Fruit fly (Drosophila melanogaster) whole organism, embryonic: ENCODE results near the gene Sec20.

ENCODE experiments used
- Abd-B ChIP-seq: fragments of 200-800 bp; sonication (Bioruptor generic); optimal IDR thresholded peaks from 2 replicates; lab custom pipeline; 2018; ENCODE audit warnings: missing biosample characterization, mild to moderate bottlenecking, missing genetic modification characterization, moderate library complexity
- Ada2b ChIP-seq: fragments of 200-800 bp; sonication (Bioruptor generic); IDR thresholded peaks from 2 replicates; pipeline ENCODE4 v1.3.6; 2022; ENCODE audit warnings: missing biosample characterization, missing genetic modification characterization
- CG10274 ChIP-seq: fragments of 200-800 bp; sonication (Bioruptor generic); optimal IDR thresholded peaks from 3 replicates; lab custom pipeline; 2017; ENCODE audit warnings: missing biosample characterization, mild to moderate bottlenecking, missing genetic modification characterization
- CG10431 ChIP-seq: fragments of 200-800 bp; sonication (Bioruptor generic); optimal IDR thresholded peaks from 3 replicates; lab custom pipeline; 2018; ENCODE audit warnings: missing biosample characterization, mild to moderate bottlenecking, missing genetic modification characterization
- CG11560 ChIP-seq: fragments of 200-800 bp; sonication (Bioruptor generic); IDR thresholded peaks from 3 replicates; pipeline ENCODE4 v1.3.6; 2022; ENCODE audit warnings: missing biosample characterization, missing genetic modification characterization
- CG12104 ChIP-seq: fragments of 200-800 bp; sonication (Bioruptor generic); optimal IDR thresholded peaks from 3 replicates; lab custom pipeline; 2016; ENCODE audit warnings: missing biosample characterization, missing genetic modification characterization
- CG14965 ChIP-seq: fragments of 200-800 bp; sonication (Bioruptor generic); optimal IDR thresholded peaks from 2 replicates; lab custom pipeline; 2016; ENCODE audit warnings: missing biosample characterization, missing genetic modification characterization, borderline replicate concordance
- CG17568 ChIP-seq: fragments of 200-800 bp; sonication (Bioruptor generic); optimal IDR thresholded peaks from 2 replicates; lab custom pipeline; 2018; ENCODE audit warnings: missing biosample characterization, mild to moderate bottlenecking, missing genetic modification characterization, moderate library complexity
- CG17612 ChIP-seq: fragments of 200-800 bp; sonication (Bioruptor generic); IDR thresholded peaks from 2 replicates; pipeline ENCODE4 v1.3.6; 2022; ENCODE audit warnings: missing biosample characterization, missing genetic modification characterization
- CG30020 ChIP-seq: fragments of 200-800 bp; optimal IDR thresholded peaks from 2 replicates; lab custom pipeline; 2019; ENCODE audit warnings: missing biosample characterization, mild to moderate bottlenecking, missing genetic modification characterization, moderate library complexity
- CG31365 ChIP-seq: fragments of 200-800 bp; sonication (Bioruptor generic); optimal IDR thresholded peaks from 2 replicates; lab custom pipeline; 2018; ENCODE audit warnings: missing biosample characterization, mild to moderate bottlenecking, missing genetic modification characterization
- CG32532 ChIP-seq: fragments of 200-800 bp; sonication (Bioruptor generic); IDR thresholded peaks from 2 replicates; pipeline ENCODE4 v1.3.6; 2022; ENCODE audit warnings: missing biosample characterization, missing genetic modification characterization
- CG34422 ChIP-seq: fragments of 200-800 bp; sonication (Bioruptor generic); IDR thresholded peaks from 3 replicates; pipeline ENCODE4 v1.3.6; 2022; ENCODE audit warnings: missing biosample characterization, missing genetic modification characterization
- CG3726 ChIP-seq: fragments of 200-800 bp; sonication (Bioruptor generic); IDR thresholded peaks from 3 replicates; pipeline ENCODE4, ENCODE4 v1.3.6; 2022; ENCODE audit warnings: missing biosample characterization, missing genetic modification characterization
- CG3838 ChIP-seq: fragments of 200-800 bp; sonication (Bioruptor generic); optimal IDR thresholded peaks from 3 replicates; lab custom pipeline; 2016; ENCODE audit warnings: missing biosample characterization, missing genetic modification characterization
- CG4820 ChIP-seq: fragments of 200-800 bp; sonication (Bioruptor generic); optimal IDR thresholded peaks from 3 replicates; lab custom pipeline; 2016; ENCODE audit warnings: missing biosample characterization, missing genetic modification characterization
- CG6654 ChIP-seq: fragments of 200-800 bp; sonication (Bioruptor generic); optimal IDR thresholded peaks from 2 replicates; lab custom pipeline; 2017; ENCODE audit warnings: missing biosample characterization, mild to moderate bottlenecking, missing genetic modification characterization
- CG7372 ChIP-seq: fragments of 200-800 bp; sonication (Bioruptor generic); IDR thresholded peaks from 2 replicates; pipeline ENCODE4 v1.3.6; 2022; ENCODE audit warnings: missing biosample characterization, missing genetic modification characterization
- D ChIP-seq, 2 experiments: fragments of 200-800 bp in 1 of 2; fragments of >200 bp in 1 of 2; sonication (Bioruptor generic) in 1 of 2; optimal IDR thresholded peaks; 2 replicates in 1 of 2; 3 replicates in 1 of 2; lab custom pipeline; 2017; ENCODE audit warnings: mild to moderate bottlenecking in 1 of 2, missing biosample characterization in 1 of 2, missing genetic modification characterization in 1 of 2, missing genetic modification reagents in 1 of 2
- Doc2 ChIP-seq: fragments of 200-800 bp; sonication (Bioruptor generic); IDR thresholded peaks from 2 replicates; pipeline ENCODE4 v1.3.6; 2022; ENCODE audit warnings: missing biosample characterization, missing genetic modification characterization
- ERR ChIP-seq: fragments of 200-800 bp; sonication (Bioruptor generic); optimal IDR thresholded peaks from 2 replicates; lab custom pipeline; 2016; ENCODE audit warnings: missing biosample characterization, missing genetic modification characterization
- Fer1 ChIP-seq: fragments of 200-800 bp; sonication (Bioruptor generic); optimal IDR thresholded peaks from 2 replicates; lab custom pipeline; 2017; ENCODE audit warnings: missing biosample characterization, mild to moderate bottlenecking, missing genetic modification characterization
- Hand ChIP-seq: fragments of 200-800 bp; sonication (Bioruptor generic); optimal IDR thresholded peaks from 2 replicates; lab custom pipeline; 2017; ENCODE audit warnings: mild to moderate bottlenecking, missing biosample characterization, missing genetic modification reagents, missing genetic modification characterization
- Hr3 ChIP-seq: fragments of 200-800 bp; sonication (Bioruptor generic); optimal IDR thresholded peaks from 3 replicates; lab custom pipeline; 2016; ENCODE audit warnings: missing biosample characterization, missing genetic modification characterization
- Hr51 ChIP-seq, 2 experiments: fragments of 200-800 bp; sonication (Bioruptor generic); optimal IDR thresholded peaks; 2 replicates in 1 of 2; 3 replicates in 1 of 2; lab custom pipeline; 2016 to 2018; ENCODE audit warnings: missing biosample characterization in 2 of 2, missing genetic modification characterization in 2 of 2, mild to moderate bottlenecking in 1 of 2, moderate library complexity in 1 of 2
- Hr78 ChIP-seq, 2 experiments: fragments of 200-800 bp in 1 of 2; fragments of >200 bp in 1 of 2; sonication (Bioruptor generic) in 1 of 2; optimal IDR thresholded peaks; 2 replicates each; lab custom pipeline; 2017 to 2019; ENCODE audit warnings: missing biosample characterization in 2 of 2, missing genetic modification characterization in 2 of 2, mild to moderate bottlenecking in 1 of 2, moderate library complexity in 1 of 2
- Kr ChIP-seq: fragments of 200-800 bp; sonication (Bioruptor generic); optimal IDR thresholded peaks from 2 replicates; lab custom pipeline; 2017; ENCODE audit warnings: missing biosample characterization, mild to moderate bottlenecking, missing genetic modification characterization
- Sin3A ChIP-seq: fragments of >200 bp; optimal IDR thresholded peaks from 2 replicates; lab custom pipeline; 2018
- Tbp ChIP-seq: fragments of >200 bp; optimal IDR thresholded peaks from 2 replicates; lab custom pipeline; 2018; ENCODE audit warnings: missing biosample characterization, missing genetic modification characterization
- amos ChIP-seq: fragments of 200-800 bp; sonication (Bioruptor generic); IDR thresholded peaks from 2 replicates; pipeline ENCODE4 v1.3.6; 2022; ENCODE audit warnings: missing biosample characterization, missing genetic modification characterization; ENCODE audit not compliant: partially characterized antibody
- aop ChIP-seq: fragments of 200-800 bp; sonication (Bioruptor generic); IDR thresholded peaks from 2 replicates; pipeline ENCODE4 v1.3.6; 2022; ENCODE audit warnings: missing biosample characterization, missing genetic modification characterization
- ash1 ChIP-seq: fragments of 200-800 bp; sonication (Bioruptor generic); optimal IDR thresholded peaks from 2 replicates; lab custom pipeline; 2018; ENCODE audit warnings: missing biosample characterization, mild to moderate bottlenecking, missing genetic modification characterization
- bsh ChIP-seq, 2 experiments: fragments of 200-800 bp; sonication (Bioruptor generic); optimal IDR thresholded peaks; 2 replicates each; lab custom pipeline; 2017 to 2018; ENCODE audit warnings: mild to moderate bottlenecking in 2 of 2, missing biosample characterization in 2 of 2, missing genetic modification characterization in 2 of 2, moderate library complexity in 1 of 2
- cad ChIP-seq: fragments of >200 bp; optimal IDR thresholded peaks from 2 replicates; lab custom pipeline; 2017; ENCODE audit warnings: missing biosample characterization, missing genetic modification characterization
- crp ChIP-seq, 2 experiments: fragments of 200-800 bp; sonication (Bioruptor generic); optimal IDR thresholded peaks; 2 replicates in 1 of 2; 3 replicates in 1 of 2; lab custom pipeline; 2017; ENCODE audit warnings: missing biosample characterization in 2 of 2, missing genetic modification characterization in 2 of 2, mild to moderate bottlenecking in 1 of 2, moderate library complexity in 1 of 2
- dm ChIP-seq: fragments of 200-800 bp; sonication (Bioruptor generic); optimal IDR thresholded peaks from 3 replicates; lab custom pipeline; 2016; ENCODE audit warnings: missing biosample characterization, missing genetic modification characterization
- dpn ChIP-seq, 2 experiments: fragments of 200-800 bp; sonication (Bioruptor generic); optimal IDR thresholded peaks; 3 replicates each; lab custom pipeline; 2016; ENCODE audit warnings: missing biosample characterization in 2 of 2, missing genetic modification characterization in 2 of 2
- esg ChIP-seq: fragments of 200-800 bp; sonication (Bioruptor generic); conservative IDR thresholded peaks from 2 replicates; pipeline ENCODE4 v1.3.6; 2022; ENCODE audit warnings: missing biosample characterization, missing genetic modification characterization
- eve ChIP-seq, 2 experiments: fragments of >200 bp; optimal IDR thresholded peaks; 2 replicates each; lab custom pipeline; 2017; ENCODE audit warnings: missing biosample characterization in 2 of 2, missing genetic modification characterization in 2 of 2
- ewg ChIP-seq: fragments of 200-800 bp; sonication (Bioruptor generic); optimal IDR thresholded peaks from 3 replicates; lab custom pipeline; 2017; ENCODE audit warnings: mild to moderate bottlenecking, missing biosample characterization, missing genetic modification reagents, missing genetic modification characterization
- fd64A ChIP-seq: fragments of 200-800 bp; sonication (Bioruptor generic); optimal IDR thresholded peaks from 3 replicates; lab custom pipeline; 2018; ENCODE audit warnings: missing biosample characterization, mild to moderate bottlenecking, missing genetic modification characterization
- gce ChIP-seq: fragments of 200-800 bp; sonication (Bioruptor generic); IDR thresholded peaks from 3 replicates; pipeline ENCODE4 v1.3.6; 2022; ENCODE audit warnings: missing biosample characterization, missing genetic modification characterization
- gem ChIP-seq: fragments of 200-800 bp; sonication (Bioruptor generic); optimal IDR thresholded peaks from 2 replicates; lab custom pipeline; 2019; ENCODE audit warnings: missing biosample characterization, mild to moderate bottlenecking, missing genetic modification characterization, moderate library complexity
- grau ChIP-seq: fragments of 200-800 bp; optimal IDR thresholded peaks from 3 replicates; lab custom pipeline; 2019; ENCODE audit warnings: missing biosample characterization, mild to moderate bottlenecking, missing genetic modification characterization, moderate library complexity
- maf-S ChIP-seq: fragments of 200-800 bp; sonication (Bioruptor generic); optimal IDR thresholded peaks from 2 replicates; lab custom pipeline; 2016; ENCODE audit warnings: missing biosample characterization, missing genetic modification characterization
- org-1 ChIP-seq: fragments of 200-800 bp; sonication (Bioruptor generic); optimal IDR thresholded peaks from 2 replicates; lab custom pipeline; 2017; ENCODE audit warnings: missing biosample characterization, missing genetic modification characterization
- sug ChIP-seq: fragments of 200-800 bp; optimal IDR thresholded peaks from 2 replicates; lab custom pipeline; 2019; ENCODE audit warnings: missing biosample characterization, mild to moderate bottlenecking, missing genetic modification characterization, moderate library complexity
- wek ChIP-seq: fragments of 200-800 bp; sonication (Bioruptor generic); optimal IDR thresholded peaks from 3 replicates; lab custom pipeline; 2018; ENCODE audit warnings: missing biosample characterization, mild to moderate bottlenecking, missing genetic modification characterization, moderate library complexity
- zen ChIP-seq: fragments of 200-800 bp; sonication (Bioruptor generic); optimal IDR thresholded peaks from 3 replicates; lab custom pipeline; 2018; ENCODE audit warnings: missing biosample characterization, mild to moderate bottlenecking, missing genetic modification characterization, moderate library complexity
- zf30C ChIP-seq: fragments of 200-800 bp; sonication (Bioruptor generic); optimal IDR thresholded peaks from 3 replicates; lab custom pipeline; 2018; ENCODE audit warnings: missing biosample characterization, mild to moderate bottlenecking, missing genetic modification characterization

The Sec20 gene

DNA sequence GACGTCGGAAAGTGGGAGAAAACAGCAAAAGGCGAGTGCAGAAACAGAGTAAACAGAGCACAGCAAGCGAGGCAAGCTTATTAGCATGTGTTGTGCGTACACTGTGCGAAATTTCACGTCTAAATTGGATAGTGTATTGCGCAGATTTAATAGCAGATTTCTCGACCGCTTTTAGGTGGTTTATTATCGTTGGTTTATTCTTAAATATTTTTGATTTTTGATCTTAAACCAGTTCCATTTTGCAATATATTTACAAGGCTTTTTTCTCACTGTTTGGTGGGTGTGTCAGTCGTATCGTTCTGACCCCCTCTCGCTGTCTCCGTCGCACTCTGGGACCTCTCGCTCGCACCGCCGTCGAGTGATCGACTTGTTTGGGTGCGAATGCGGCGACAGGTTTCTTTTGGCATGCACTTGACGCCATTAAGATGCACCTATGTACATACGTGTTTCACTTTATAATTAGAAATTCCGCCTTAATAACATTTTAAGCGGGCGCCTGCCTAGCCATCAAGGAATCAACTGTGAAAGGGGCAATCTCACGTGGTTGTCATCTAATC lies 9.7 kb upstream of the Sec20 start (continued):
- TF ChIP-seq org-1 (GFP tag; lab: Kevin White, UChicago) = no peak
- peak; percentile 3 for TF ChIP-seq grau (tag; lab: Kevin White, UChicago)
- no peak for TF ChIP-seq amos (GFP tag; lab: Robert Waterston, UW)
- no peak for TF ChIP-seq Tbp (GFP tag; lab: Kevin White, UChicago)
- TF ChIP-seq Doc2 (GFP tag; lab: Robert Waterston, UW) = no peak
- peak in 1 of 2 experiments; percentile 19 for TF ChIP-seq Hr51 (GFP tag; optimal IDR thresholded peaks at IDR 0.05; lab: Kevin White, UChicago)
- no peak for TF ChIP-seq ERR (GFP tag; lab: Kevin White, UChicago)
- no peak for TF ChIP-seq wek (GFP tag; lab: Kevin White, UChicago)
- no peak for TF ChIP-seq Hr78 (GFP tag; optimal IDR thresholded peaks at IDR 0.05; lab: Kevin White, UChicago)
- TF ChIP-seq CG7372 (GFP tag; lab: Robert Waterston, UW) = no peak
- TF ChIP-seq CG17612 = no peak
- no peak for TF ChIP-seq Hr3 (GFP tag; lab: Kevin White, UChicago)
- TF ChIP-seq CG10431 = no peak
- no peak for TF ChIP-seq Fer1 (GFP tag; lab: Kevin White, UChicago)
- TF ChIP-seq Ada2b (GFP tag; lab: Robert Waterston, UW) = peak; percentile 26; the same call in 1 of the 2 replicates
- 0 out of 2 replicates have a peak, but pooled peaks have one; percentile 11 for TF ChIP-seq esg (GFP tag; lab: Robert Waterston, UW)
- TF ChIP-seq zen (tag; lab: Kevin White, UChicago) = no peak
- no peak for TF ChIP-seq ash1 (GFP tag; lab: Kevin White, UChicago)
- TF ChIP-seq dm = no peak
- no peak for TF ChIP-seq CG31365 (tag; lab: Kevin White, UChicago)
- TF ChIP-seq CG3838 = no peak
- TF ChIP-seq CG32532 = peak; percentile 40; the same call in 1 of the 2 replicates
- TF ChIP-seq CG11560 = no peak
- no peak for TF ChIP-seq CG17568
- TF ChIP-seq ewg (GFP tag; lab: Kevin White, UChicago) = no peak
- no peak for TF ChIP-seq Kr (GFP tag; lab: Kevin White, UChicago)
- peak in 1 of 2 experiments; percentile 11 for TF ChIP-seq dpn (GFP tag; optimal IDR thresholded peaks at IDR 0.05; lab: Kevin White, UChicago)
- TF ChIP-seq fd64A (GFP tag; lab: Kevin White, UChicago) = no peak
- peak in 1 of 2 experiments; percentile 78 for TF ChIP-seq bsh (GFP tag; optimal IDR thresholded peaks at IDR 0.05; lab: Kevin White, UChicago)
- TF ChIP-seq CG6654 (GFP tag; lab: Kevin White, UChicago) = no peak
- peak; percentile 9 for TF ChIP-seq CG4820 (GFP tag; lab: Kevin White, UChicago)
- no peak for TF ChIP-seq Hand
- no peak for TF ChIP-seq sug
- no peak for TF ChIP-seq CG10274 (GFP tag; lab: Kevin White, UChicago)
- TF ChIP-seq crp (GFP tag; optimal IDR thresholded peaks at IDR 0.05; lab: Kevin White, UChicago) = no peak
- no peak for TF ChIP-seq cad (GFP tag; lab: Kevin White, UChicago)
- 0 out of 3 replicates have a peak, but pooled peaks have one; percentile 18 for TF ChIP-seq CG34422 (GFP tag; lab: Robert Waterston, UW)
- no peak for TF ChIP-seq aop
- no peak for TF ChIP-seq zf30C (GFP tag; lab: Kevin White, UChicago)
- TF ChIP-seq CG30020 (tag; lab: Kevin White, UChicago) = no peak
- no peak for TF ChIP-seq gce (GFP tag; lab: Robert Waterston, UW)
- no peak for TF ChIP-seq maf-S
- no peak for TF ChIP-seq Abd-B (GFP tag; lab: Kevin White, UChicago)
- TF ChIP-seq CG12104 (GFP tag; lab: Kevin White, UChicago) = no peak
- TF ChIP-seq CG14965 (GFP tag; lab: Kevin White, UChicago) = no peak
- no peak for TF ChIP-seq CG3726 (GFP tag; lab: Robert Waterston, UW)
- TF ChIP-seq eve (GFP tag; optimal IDR thresholded peaks at IDR 0.05; lab: Kevin White, UChicago) = no peak
- no peak for TF ChIP-seq D (optimal IDR thresholded peaks at IDR 0.05; lab: Kevin White, UChicago)
- no peak for TF ChIP-seq D (GFP tag; optimal IDR thresholded peaks at IDR 0.05; lab: Kevin White, UChicago)
- TF ChIP-seq Sin3A (lab: Kevin White, UChicago) = no peak
- TF ChIP-seq gem = peak; percentile 44
